Fruit fly (Drosophila melanogaster): ENCODE data around the gene tilB.
A peak's percentile ranks its signal among the peaks of the same experiment; 100 is the strongest.

The tilB gene

dm6 chrX:22449191-22449787 lies at the start of gene tilB, which contains the start of gene CG14615:
TSS of gene tilB (plus strand) at chrX:22449737.
TSS of gene CG14615 (minus strand) at chrX:22449491.
- peak; percentile 50 for TF ChIP-seq noc (tag; optimal IDR thresholded peaks at IDR 0.05)

dm6 chrX:22443046-22443445 lies 6.5 kb upstream of the tilB start:
- no peak for TF ChIP-seq noc (tag; optimal IDR thresholded peaks at IDR 0.05)

dm6 chrX:22443518-22443917 lies 6.0 kb upstream of the tilB start:
- TF ChIP-seq noc (tag; optimal IDR thresholded peaks at IDR 0.05), result no peak

- TF ChIP-seq noc (tag; optimal IDR thresholded peaks at IDR 0.05), result no peak
These were observed 5.3 kb upstream of the tilB start, which contains the start of gene CG14621 for dm6 chrX:22443954-22444910. TSS of gene CG14621 (plus strand) at chrX:22444227.

dm6 chrX:22455023-22455422 lies 5.5 kb downstream of the tilB start, which contains the start of gene wap:
TSS of gene wap (minus strand) at chrX:22455422.
- TF ChIP-seq noc (tag; optimal IDR thresholded peaks at IDR 0.05), result no peak

dm6 chrX:22455509-22456179 lies 6.1 kb downstream of the tilB start, which contains the start of gene Usp2:
TSS of gene Usp2 (plus strand) at chrX:22455803.
- TF ChIP-seq noc (tag; optimal IDR thresholded peaks at IDR 0.05), result no peak

- TF ChIP-seq noc (tag; optimal IDR thresholded peaks at IDR 0.05), result peak; percentile 58
These were observed 6.8 kb downstream of the tilB start for dm6 chrX:22456180-22456948.

- TF ChIP-seq noc (tag; optimal IDR thresholded peaks at IDR 0.05), result no peak
These were observed 11.8 kb downstream of the tilB start for dm6 chrX:22461218-22461760.

- no peak for TF ChIP-seq noc (tag; optimal IDR thresholded peaks at IDR 0.05)
These were observed 22.3 kb downstream of the tilB start, which contains the start of gene CG14613 for dm6 chrX:22471819-22472218. TSS of gene CG14613 (minus strand) at chrX:22472021.

dm6 chrX:22473520-22473919 lies 24.0 kb downstream of the tilB start, which contains the start of gene CG14618:
TSS of gene CG14618 (plus strand) at chrX:22473698.
- TF ChIP-seq noc (tag; optimal IDR thresholded peaks at IDR 0.05), result no peak

- no peak for TF ChIP-seq noc (tag; optimal IDR thresholded peaks at IDR 0.05)
These were observed 25.3 kb downstream of the tilB start for dm6 chrX:22474881-22475280.

- TF ChIP-seq noc (tag; optimal IDR thresholded peaks at IDR 0.05), result peak; percentile 44
These were observed 28.4 kb downstream of the tilB start for dm6 chrX:22477689-22478590.

dm6 chrX:22479207-22479820 lies 29.8 kb downstream of the tilB start:
- TF ChIP-seq noc (tag; optimal IDR thresholded peaks at IDR 0.05), result no peak
